Fruit fly (Drosophila melanogaster): ENCODE results near the gene CG10654.

The CG10654 gene

DNA sequence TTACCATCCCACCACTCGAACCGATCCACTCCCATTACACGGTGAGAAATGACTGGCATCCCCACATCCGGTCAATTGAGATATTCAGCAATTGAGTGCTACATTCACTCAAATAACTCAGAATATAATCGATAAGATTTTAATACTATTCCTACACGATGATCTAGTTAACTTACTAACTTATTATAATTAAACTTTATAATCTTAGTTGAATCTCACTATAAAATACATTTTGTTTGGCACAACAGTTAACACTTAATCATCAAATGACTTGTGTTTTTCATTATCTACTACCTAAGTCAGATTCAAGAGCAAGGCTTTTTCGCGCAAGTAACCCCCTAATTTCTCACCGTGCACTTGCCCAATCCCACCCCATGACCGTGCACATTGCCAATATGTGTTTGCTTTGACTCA, 12.3 kb downstream of the CG10654 start (continued):
- TF ChIP-seq Rfx (GFP tag; IDR thresholded peaks at IDR 0.05) (0 out of 2 replicates have a peak, but pooled peaks have one; percentile 19), knrl (GFP tag; IDR thresholded peaks at IDR 0.05; ENCODE audit: partially characterized antibody) (no peak), CG2199 (GFP tag; IDR thresholded peaks at IDR 0.05) (no peak), CG15073 (GFP tag; optimal IDR thresholded peaks at IDR 0.05) (no peak), CG5180 (GFP tag; optimal IDR thresholded peaks at IDR 0.05) (peak; percentile 27), disco-r (GFP tag; optimal IDR thresholded peaks at IDR 0.05) (no peak), Sox102F (GFP tag; optimal IDR thresholded peaks at IDR 0.05) (peak; percentile 47), CG9215 (GFP tag; IDR thresholded peaks at IDR 0.05) (0 out of 2 replicates have a peak, but pooled peaks have one; percentile 15), CG12391 (tag; optimal IDR thresholded peaks at IDR 0.05) (peak; percentile 57), lmd (GFP tag; IDR thresholded peaks at IDR 0.05) (no peak), CG11504 (tag; optimal IDR thresholded peaks at IDR 0.05) (peak; percentile 68), Dbx (GFP tag; IDR thresholded peaks at IDR 0.05) (no peak), CG12104 (GFP tag; optimal IDR thresholded peaks at IDR 0.05) (peak; percentile 7), CG9932 (GFP tag; IDR thresholded peaks at IDR 0.05) (no peak), stwl (tag; optimal IDR thresholded peaks at IDR 0.05) (no peak), nau (GFP tag; optimal IDR thresholded peaks at IDR 0.05) (peak; percentile 31), CG14667 (GFP tag; IDR thresholded peaks at IDR 0.05) (0 out of 2 replicates have a peak, but pooled peaks have one; percentile 31), Mes4 (GFP tag; optimal IDR thresholded peaks at IDR 0.05) (no peak), Trl (optimal IDR thresholded peaks at IDR 0.05) (no peak), Trl (GFP tag; optimal IDR thresholded peaks at IDR 0.05) (no peak), CG4328 (GFP tag; optimal IDR thresholded peaks at IDR 0.05) (no peak), bab2 (GFP tag; optimal IDR thresholded peaks at IDR 0.05) (peak; percentile 11), nom (GFP tag; optimal IDR thresholded peaks at IDR 0.05) (peak; percentile 79), Bgb (GFP tag; IDR thresholded peaks at IDR 0.05; ENCODE audit: partially characterized antibody) (no peak), Dip3 (GFP tag; optimal IDR thresholded peaks at IDR 0.05) (no peak), CG1603 (tag; optimal IDR thresholded peaks at IDR 0.05) (peak; percentile 18), Sry-β (GFP tag; optimal IDR thresholded peaks at IDR 0.05) (no peak), CG9876 (GFP tag; optimal IDR thresholded peaks at IDR 0.05) (no peak), CG3847 (GFP tag; IDR thresholded peaks at IDR 0.05) (no peak), CG15514 (GFP tag; optimal IDR thresholded peaks at IDR 0.05) (no peak), CG32772 (GFP tag; IDR thresholded peaks at IDR 0.05) (0 out of 2 replicates have a peak, but pooled peaks have one; percentile 11), eyg (GFP tag; optimal IDR thresholded peaks at IDR 0.05) (no peak), row (GFP tag; IDR thresholded peaks at IDR 0.05) (peak; percentile 42; the same call in 2 of the 3 replicates), CG18262 (tag; optimal IDR thresholded peaks at IDR 0.05) (peak; percentile 68), zf30C (GFP tag; optimal IDR thresholded peaks at IDR 0.05) (peak; percentile 47), oc (tag; optimal IDR thresholded peaks at IDR 0.05) (peak; percentile 19), Jarid2 (GFP tag; optimal IDR thresholded peaks at IDR 0.05) (no peak), sens-2 (GFP tag; IDR thresholded peaks at IDR 0.05) (no peak), cwo (GFP tag; optimal IDR thresholded peaks at IDR 0.05) (peak; percentile 12), CG10959 (GFP tag; IDR thresholded peaks at IDR 0.05) (no peak), lbe (GFP tag; optimal IDR thresholded peaks at IDR 0.05) (peak; percentile 71), Antp (GFP tag; optimal IDR thresholded peaks at IDR 0.05) (no peak), CG17328 (GFP tag; IDR thresholded peaks at IDR 0.05) (no peak), dmrt11E (tag; optimal IDR thresholded peaks at IDR 0.05) (peak; percentile 16), mld (GFP tag; IDR thresholded peaks at IDR 0.05; ENCODE audit: partially characterized antibody) (no peak), HmgZ (tag; optimal IDR thresholded peaks at IDR 0.05) (peak; percentile 29), jigr1 (GFP tag; IDR thresholded peaks at IDR 0.05) (no peak), aop (GFP tag; IDR thresholded peaks at IDR 0.05) (no peak), corto (GFP tag; optimal IDR thresholded peaks at IDR 0.05) (peak; percentile 60), CG10147 (GFP tag; optimal IDR thresholded peaks at IDR 0.05) (peak; percentile 13), CG8944 (GFP tag; optimal IDR thresholded peaks at IDR 0.05) (no peak)
